Worm (Caenorhabditis elegans) whole organism, L3 larva: ENCODE data around the gene C01B10.9.
"Not testable (repeated sequence)": the region's sequence is repeated elsewhere in the genome, so short reads cannot be mapped to it uniquely, and the experiment has no call there.

Source experiments
- fkh-10 ChIP-seq: sonication (generic microtip); optimal IDR thresholded peaks from 2 replicates; lab custom pipeline; 2017; ENCODE audit warnings: missing biosample characterization, missing genetic modification reagents, missing genetic modification characterization
- mdl-1 ChIP-seq: fragments of 150-350 bp; optimal IDR thresholded peaks from 2 replicates; lab custom pipeline; 2014; ENCODE audit warnings: missing biosample characterization, missing genetic modification characterization
- nhr-77 ChIP-seq: fragments of 150-350 bp; optimal IDR thresholded peaks from 2 replicates; lab custom pipeline; 2014; ENCODE audit warnings: missing biosample characterization, missing genetic modification characterization
- snpc-4 ChIP-seq: fragments of 150-350 bp; optimal IDR thresholded peaks from 2 replicates; lab custom pipeline; 2014; ENCODE audit warnings: missing biosample characterization, missing genetic modification characterization
- ztf-4 ChIP-seq: fragments of 150-350 bp; optimal IDR thresholded peaks from 2 replicates; lab custom pipeline; 2014; ENCODE audit warnings: missing biosample characterization, missing genetic modification characterization

DNA sequence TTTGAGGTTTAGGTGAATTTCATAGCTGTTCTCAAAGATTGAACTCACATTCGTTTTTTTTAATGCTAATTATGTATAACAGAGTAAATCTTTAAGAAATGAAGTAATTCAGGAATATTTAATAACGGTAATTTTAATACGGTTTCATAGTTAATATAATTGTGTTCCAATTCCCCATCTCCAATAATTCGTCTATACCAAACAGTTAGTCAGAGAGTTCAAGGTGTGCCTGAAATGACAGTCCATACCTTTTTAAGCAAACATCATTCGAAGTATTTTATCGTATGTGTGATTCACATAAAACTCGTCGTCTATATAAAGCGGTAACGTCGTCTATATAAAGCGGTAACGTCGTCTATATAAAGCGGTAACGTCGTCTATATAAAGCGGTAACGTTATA, 33.3 kb upstream of the C01B10.9 start, which contains the start of gene nspb-5:
- not testable (repeated sequence) for TF ChIP-seq mdl-1 (tag; lab: Kevin White, UChicago); fkh-10; ztf-4 (tag; lab: Kevin White, UChicago); snpc-4 (tag; lab: Kevin White, UChicago); nhr-77 (tag; lab: Kevin White, UChicago)
